ENCODE assay signal across 2 fruit fly cellular contexts in genomic region chr2L:18957142-18957674, dm6.
A peak's percentile ranks its signal among the peaks of the same experiment; 100 is the strongest.
TF ChIP-seq lines count a peak whose summit lies in the region.

Bhmt (minus strand) TSS chr2L:18957311.

TF ChIP-seq in whole organism, embryonic, 481 proteins besides CTCF, POLR2A, EP300 and RAD21 (continued from another document and continues in another):
- TF ChIP-seq HLH4C (GFP tag; IDR thresholded peaks at IDR 0.05; lab: Robert Waterston, UW; ENCODE audit: partially characterized antibody) = no peak
- no peak for TF ChIP-seq CG33557 (GFP tag; optimal IDR thresholded peaks at IDR 0.05; lab: Kevin White, UChicago)
- peak; percentile 53 for TF ChIP-seq HmgZ (tag; optimal IDR thresholded peaks at IDR 0.05; lab: Kevin White, UChicago)
- TF ChIP-seq B-H1 (GFP tag; IDR thresholded peaks at IDR 0.05; lab: Robert Waterston, UW) = peak; percentile 52
- TF ChIP-seq CG3838 (GFP tag; optimal IDR thresholded peaks at IDR 0.05; lab: Kevin White, UChicago) = no peak
- TF ChIP-seq Elba2 (GFP tag; optimal IDR thresholded peaks at IDR 0.05; lab: Kevin White, UChicago) = no peak
- TF ChIP-seq H15 (GFP tag; IDR thresholded peaks at IDR 0.05; lab: Robert Waterston, UW) = peak; percentile 52; the same call in 1 of the 3 replicates
- TF ChIP-seq CHES-1-like (GFP tag; optimal IDR thresholded peaks at IDR 0.05; lab: Kevin White, UChicago) = no peak
- TF ChIP-seq CG3065 (GFP tag; optimal IDR thresholded peaks at IDR 0.05; lab: Kevin White, UChicago) = no peak
- no peak for TF ChIP-seq fd102C (GFP tag; optimal IDR thresholded peaks at IDR 0.05; lab: Kevin White, UChicago)
- TF ChIP-seq Spps (tag; optimal IDR thresholded peaks at IDR 0.05; lab: Kevin White, UChicago) = no peak
- no peak for TF ChIP-seq ERR (GFP tag; optimal IDR thresholded peaks at IDR 0.05; lab: Kevin White, UChicago)
- no peak for TF ChIP-seq z (GFP tag; IDR thresholded peaks at IDR 0.05; lab: Robert Waterston, UW)
- no peak for TF ChIP-seq gsb-n (tag; optimal IDR thresholded peaks at IDR 0.05; lab: Kevin White, UChicago)
- TF ChIP-seq Hmx (GFP tag; optimal IDR thresholded peaks at IDR 0.05; lab: Kevin White, UChicago) = no peak
- no peak for TF ChIP-seq zen2 (GFP tag; IDR thresholded peaks at IDR 0.05; lab: Robert Waterston, UW; ENCODE audit: partially characterized antibody)
- peak; percentile 56 to 59 for TF ChIP-seq bsh (GFP tag; optimal IDR thresholded peaks at IDR 0.05; lab: Kevin White, UChicago)
- no peak for TF ChIP-seq CG43689 (GFP tag; IDR thresholded peaks at IDR 0.05; lab: Robert Waterston, UW)
- peak; percentile 47 for TF ChIP-seq CG12104 (GFP tag; optimal IDR thresholded peaks at IDR 0.05; lab: Kevin White, UChicago)
- 0 out of 3 replicates have a peak, but pooled peaks have one; percentile 48 for TF ChIP-seq C15 (GFP tag; IDR thresholded peaks at IDR 0.05; lab: Robert Waterston, UW)
- peak; percentile 67 for TF ChIP-seq CG9215 (GFP tag; IDR thresholded peaks at IDR 0.05; lab: Robert Waterston, UW)
- no peak for TF ChIP-seq p53 (GFP tag; optimal IDR thresholded peaks at IDR 0.05; lab: Kevin White, UChicago)
- peak; percentile 61 for TF ChIP-seq CG11696 (GFP tag; IDR thresholded peaks at IDR 0.05; lab: Robert Waterston, UW)
- peak; percentile 32 for TF ChIP-seq CG15696 (tag; optimal IDR thresholded peaks at IDR 0.05; lab: Kevin White, UChicago)
- TF ChIP-seq pnt (GFP tag; optimal IDR thresholded peaks at IDR 0.05; lab: Kevin White, UChicago) = no peak
- TF ChIP-seq unpg (GFP tag; optimal IDR thresholded peaks at IDR 0.05; lab: Kevin White, UChicago) = peak; percentile 71
- no peak for TF ChIP-seq HLH54F (GFP tag; optimal IDR thresholded peaks at IDR 0.05; lab: Kevin White, UChicago)
- no peak for TF ChIP-seq sqz (GFP tag; optimal IDR thresholded peaks at IDR 0.05; lab: Kevin White, UChicago)
- peak; percentile 34 for TF ChIP-seq CG12155 (GFP tag; optimal IDR thresholded peaks at IDR 0.05; lab: Kevin White, UChicago)
- TF ChIP-seq Oli (tag; optimal IDR thresholded peaks at IDR 0.05; lab: Kevin White, UChicago) = peak; percentile 68
- TF ChIP-seq CG16813 (GFP tag; IDR thresholded peaks at IDR 0.05; lab: Robert Waterston, UW; ENCODE audit: partially characterized antibody) = no peak
- no peak for TF ChIP-seq pita (GFP tag; optimal IDR thresholded peaks at IDR 0.05; lab: Kevin White, UChicago)
- TF ChIP-seq gce (GFP tag; IDR thresholded peaks at IDR 0.05; lab: Robert Waterston, UW) = peak; percentile 13; the same call in 1 of the 3 replicates
- TF ChIP-seq MTF-1 (GFP tag; optimal IDR thresholded peaks at IDR 0.05; lab: Kevin White, UChicago; ENCODE audit: borderline replicate concordance) = peak; percentile 27
- peak; percentile 44 for TF ChIP-seq Blimp-1 (GFP tag; optimal IDR thresholded peaks at IDR 0.05; lab: Kevin White, UChicago)
- no peak for TF ChIP-seq CG2889 (GFP tag; IDR thresholded peaks at IDR 0.05; lab: Robert Waterston, UW)
- peak; percentile 40; the same call in 1 of the 2 replicates for TF ChIP-seq CG7372 (GFP tag; IDR thresholded peaks at IDR 0.05; lab: Robert Waterston, UW)
- TF ChIP-seq CG4820 (GFP tag; optimal IDR thresholded peaks at IDR 0.05; lab: Kevin White, UChicago) = peak; percentile 40
- TF ChIP-seq kni (GFP tag; optimal IDR thresholded peaks at IDR 0.05; lab: Kevin White, UChicago) = no peak
- peak; percentile 70 for TF ChIP-seq sob (GFP tag; IDR thresholded peaks at IDR 0.05; lab: Robert Waterston, UW)
- TF ChIP-seq salm (tag; optimal IDR thresholded peaks at IDR 0.05; lab: Kevin White, UChicago) = no peak
- peak; percentile 75 for TF ChIP-seq CG11456 (GFP tag; IDR thresholded peaks at IDR 0.05; lab: Robert Waterston, UW)
- TF ChIP-seq CG10321 (GFP tag; IDR thresholded peaks at IDR 0.05; lab: Robert Waterston, UW) = no peak
- TF ChIP-seq pan (optimal IDR thresholded peaks at IDR 0.05; lab: Kevin White, UChicago) = no peak
- TF ChIP-seq pan (GFP tag; optimal IDR thresholded peaks at IDR 0.05 in 1 of 2, IDR thresholded peaks at IDR 0.05 in 1 of 2) = peak in 1 of 2 experiments; percentile 86
- TF ChIP-seq CG1832 (GFP tag; optimal IDR thresholded peaks at IDR 0.05; lab: Kevin White, UChicago) = no peak
- TF ChIP-seq CG9727 (GFP tag; optimal IDR thresholded peaks at IDR 0.05; lab: Kevin White, UChicago) = peak; percentile 68
- TF ChIP-seq CG3281 (GFP tag; optimal IDR thresholded peaks at IDR 0.05; lab: Kevin White, UChicago) = peak; percentile 81
- TF ChIP-seq sr (GFP tag; IDR thresholded peaks at IDR 0.05; lab: Robert Waterston, UW) = no peak
- TF ChIP-seq CG5245 (GFP tag; optimal IDR thresholded peaks at IDR 0.05; lab: Kevin White, UChicago) = no peak
- no peak for TF ChIP-seq Stat92E (GFP tag; optimal IDR thresholded peaks at IDR 0.05; lab: Kevin White, UChicago)
- TF ChIP-seq Mes4 (GFP tag; optimal IDR thresholded peaks at IDR 0.05; lab: Kevin White, UChicago) = no peak
- peak; percentile 20 for TF ChIP-seq Max (GFP tag; optimal IDR thresholded peaks at IDR 0.05; lab: Kevin White, UChicago)
- peak; percentile 69 for TF ChIP-seq CG14014 (GFP tag; IDR thresholded peaks at IDR 0.05; lab: Robert Waterston, UW)
- TF ChIP-seq Ets65A (GFP tag; lab: Kevin White, UChicago) = peak; percentile 44
- no peak for TF ChIP-seq ash1 (GFP tag; optimal IDR thresholded peaks at IDR 0.05; lab: Kevin White, UChicago)
- TF ChIP-seq Nf-YA (GFP tag; IDR thresholded peaks at IDR 0.05; lab: Robert Waterston, UW) = no peak
- TF ChIP-seq CG14441 (GFP tag; IDR thresholded peaks at IDR 0.05; lab: Robert Waterston, UW) = peak; percentile 78
- TF ChIP-seq tio (GFP tag; optimal IDR thresholded peaks at IDR 0.05; lab: Kevin White, UChicago) = peak; percentile 24
- TF ChIP-seq CG18619 (GFP tag; optimal IDR thresholded peaks at IDR 0.05; lab: Kevin White, UChicago) = peak; percentile 63
- no peak for TF ChIP-seq CG18476 (GFP tag; optimal IDR thresholded peaks at IDR 0.05; lab: Kevin White, UChicago)
- peak; percentile 88 for TF ChIP-seq lbe (GFP tag; optimal IDR thresholded peaks at IDR 0.05; lab: Kevin White, UChicago)
- peak; percentile 71 for TF ChIP-seq H2.0 (GFP tag; IDR thresholded peaks at IDR 0.05; lab: Robert Waterston, UW)
- peak; percentile 11 for TF ChIP-seq CG15011 (GFP tag; optimal IDR thresholded peaks at IDR 0.05; lab: Kevin White, UChicago)
- TF ChIP-seq CG5953 (GFP tag; IDR thresholded peaks at IDR 0.05; lab: Robert Waterston, UW) = no peak
- TF ChIP-seq knrl (GFP tag; IDR thresholded peaks at IDR 0.05; lab: Robert Waterston, UW; ENCODE audit: partially characterized antibody) = no peak
- peak; percentile 48 for TF ChIP-seq fd96Cb (tag; optimal IDR thresholded peaks at IDR 0.05; lab: Kevin White, UChicago)

TF ChIP-seq in whole organism, prepupa, 60 proteins besides CTCF, POLR2A, EP300 and RAD21 (continued from another document):
- peak; percentile 72 for TF ChIP-seq vri (GFP tag; optimal IDR thresholded peaks at IDR 0.05; lab: Kevin White, UChicago)
- TF ChIP-seq topi (GFP tag; optimal IDR thresholded peaks at IDR 0.05; lab: Kevin White, UChicago) = peak; percentile 80
- peak; percentile 66 for TF ChIP-seq lz (GFP tag; optimal IDR thresholded peaks at IDR 0.05; lab: Kevin White, UChicago)
- TF ChIP-seq CG8119 (GFP tag; IDR thresholded peaks at IDR 0.05; lab: Robert Waterston, UW) = peak; percentile 86
- peak in 1 of 2 experiments; percentile 88 for TF ChIP-seq ss (GFP tag; optimal IDR thresholded peaks at IDR 0.05; lab: Kevin White, UChicago)
- no peak for TF ChIP-seq pdm3 (GFP tag; optimal IDR thresholded peaks at IDR 0.05; lab: Kevin White, UChicago)
- TF ChIP-seq Blimp-1 (GFP tag; optimal IDR thresholded peaks at IDR 0.05; lab: Kevin White, UChicago) = peak; percentile 67
TF ChIP-seq in whole organism, prepupa: peak in this region for 58.
